Fruit fly (Drosophila melanogaster) whole organism, embryonic: ENCODE data around the gene COX6B.

ENCODE experiments used
- Atf-2 ChIP-seq: fragments of 200-800 bp; sonication (Bioruptor generic); optimal IDR thresholded peaks from 2 replicates; lab custom pipeline; 2016; ENCODE audit warnings: missing biosample characterization, missing genetic modification characterization
- BEAF-32 ChIP-seq: fragments of 200-800 bp; sonication (Bioruptor generic); optimal IDR thresholded peaks from 3 replicates; lab custom pipeline; 2017; ENCODE audit warnings: missing biosample characterization, missing genetic modification characterization, mild to moderate bottlenecking, moderate library complexity, missing genetic modification reagents
- CG10267 ChIP-seq: fragments of 200-800 bp; sonication (Bioruptor generic); optimal IDR thresholded peaks from 2 replicates; lab custom pipeline; 2018; ENCODE audit warnings: missing biosample characterization, mild to moderate bottlenecking, missing genetic modification characterization, moderate library complexity
- CG10654 ChIP-seq: fragments of 200-800 bp; sonication (Bioruptor generic); optimal IDR thresholded peaks from 2 replicates; lab custom pipeline; 2016; ENCODE audit warnings: missing biosample characterization, missing genetic modification characterization
- CG10959 ChIP-seq: fragments of 200-800 bp; sonication (Bioruptor generic); IDR thresholded peaks from 2 replicates; pipeline ENCODE4 v1.3.6; 2022; ENCODE audit warnings: missing biosample characterization, missing genetic modification characterization
- CG11085 ChIP-seq: fragments of 200-800 bp; sonication (Bioruptor generic); IDR thresholded peaks from 2 replicates; pipeline ENCODE4 v1.3.6; 2022; ENCODE audit warnings: missing biosample characterization, missing genetic modification characterization
- CG12219 ChIP-seq: fragments of 200-800 bp; sonication (Bioruptor generic); optimal IDR thresholded peaks from 3 replicates; lab custom pipeline; 2018; ENCODE audit warnings: missing biosample characterization, mild to moderate bottlenecking, missing genetic modification characterization
- CG13296 ChIP-seq: fragments of 200-800 bp; sonication (Bioruptor generic); optimal IDR thresholded peaks from 3 replicates; lab custom pipeline; 2018; ENCODE audit warnings: missing biosample characterization, mild to moderate bottlenecking, missing genetic modification characterization
- CG18262 ChIP-seq: fragments of 200-800 bp; optimal IDR thresholded peaks from 3 replicates; lab custom pipeline; 2019; ENCODE audit warnings: missing biosample characterization, mild to moderate bottlenecking, missing genetic modification characterization, moderate library complexity
- CG2678 ChIP-seq: fragments of 200-800 bp; sonication (Bioruptor generic); optimal IDR thresholded peaks from 3 replicates; lab custom pipeline; 2019; ENCODE audit warnings: missing biosample characterization, mild to moderate bottlenecking, missing genetic modification characterization, moderate library complexity
- CG34224 ChIP-seq: fragments of 200-800 bp; sonication (Bioruptor generic); IDR thresholded peaks from 3 replicates; pipeline ENCODE4 v1.3.6; 2022; ENCODE audit warnings: missing biosample characterization, missing genetic modification characterization; ENCODE audit not compliant: partially characterized antibody
- CG34422 ChIP-seq: fragments of 200-800 bp; sonication (Bioruptor generic); IDR thresholded peaks from 3 replicates; pipeline ENCODE4 v1.3.6; 2022; ENCODE audit warnings: missing biosample characterization, missing genetic modification characterization
- CG3995 ChIP-seq: fragments of 200-800 bp; sonication (Bioruptor generic); optimal IDR thresholded peaks from 3 replicates; lab custom pipeline; 2016; ENCODE audit warnings: missing biosample characterization, missing genetic modification characterization
- CG5180 ChIP-seq: fragments of 200-800 bp; sonication (Bioruptor generic); optimal IDR thresholded peaks from 3 replicates; lab custom pipeline; 2017; ENCODE audit warnings: missing biosample characterization, missing genetic modification characterization, mild to moderate bottlenecking, moderate library complexity, missing genetic modification reagents
- CG6654 ChIP-seq: fragments of 200-800 bp; sonication (Bioruptor generic); optimal IDR thresholded peaks from 2 replicates; lab custom pipeline; 2017; ENCODE audit warnings: missing biosample characterization, mild to moderate bottlenecking, missing genetic modification characterization
- CG7556 ChIP-seq: fragments of 200-800 bp; sonication (Bioruptor generic); optimal IDR thresholded peaks from 2 replicates; lab custom pipeline; 2017; ENCODE audit warnings: missing biosample characterization, mild to moderate bottlenecking, missing genetic modification characterization
- CG9727 ChIP-seq: fragments of 200-800 bp; sonication (Bioruptor generic); optimal IDR thresholded peaks from 3 replicates; lab custom pipeline; 2017; ENCODE audit warnings: missing biosample characterization, mild to moderate bottlenecking, missing genetic modification characterization
- Chrac-16 ChIP-seq: fragments of 200-800 bp; sonication (Bioruptor generic); optimal IDR thresholded peaks from 3 replicates; lab custom pipeline; 2016; ENCODE audit warnings: missing biosample characterization, missing genetic modification characterization
- CrebB ChIP-seq: fragments of 200-800 bp; sonication (Bioruptor generic); optimal IDR thresholded peaks from 3 replicates; lab custom pipeline; 2018; ENCODE audit warnings: missing biosample characterization, mild to moderate bottlenecking, missing genetic modification characterization
- D19A ChIP-seq: fragments of 200-800 bp; optimal IDR thresholded peaks from 3 replicates; lab custom pipeline; 2019; ENCODE audit warnings: missing biosample characterization, mild to moderate bottlenecking, missing genetic modification characterization, moderate library complexity
- Dfd ChIP-seq, 2 experiments: fragments of >200 bp; optimal IDR thresholded peaks; 2 replicates each; lab custom pipeline; 2017; ENCODE audit warnings: missing biosample characterization in 2 of 2, missing genetic modification characterization in 2 of 2
- Drgx ChIP-seq: fragments of 200-800 bp; sonication (Bioruptor generic); IDR thresholded peaks from 2 replicates; pipeline ENCODE4 v1.3.6; 2022; ENCODE audit warnings: missing biosample characterization, missing genetic modification characterization
- HmgZ ChIP-seq: fragments of 200-800 bp; sonication (Bioruptor generic); optimal IDR thresholded peaks from 2 replicates; lab custom pipeline; 2018; ENCODE audit warnings: missing biosample characterization, mild to moderate bottlenecking, missing genetic modification characterization
- Nf-YC ChIP-seq: fragments of 200-800 bp; optimal IDR thresholded peaks from 3 replicates; lab custom pipeline; 2019; ENCODE audit warnings: missing biosample characterization, mild to moderate bottlenecking, missing genetic modification characterization, moderate library complexity
- PHDP ChIP-seq: fragments of 200-800 bp; sonication (Bioruptor generic); optimal IDR thresholded peaks from 3 replicates; lab custom pipeline; 2018; ENCODE audit warnings: missing biosample characterization, mild to moderate bottlenecking, missing genetic modification characterization, moderate library complexity
- TFAM ChIP-seq: fragments of 200-800 bp; sonication (Bioruptor generic); optimal IDR thresholded peaks from 2 replicates; lab custom pipeline; 2017; ENCODE audit warnings: missing biosample characterization, missing genetic modification characterization, inconsistent platforms
- Taf1 ChIP-seq: fragments of 200-800 bp; sonication (Bioruptor generic); IDR thresholded peaks from 2 replicates; pipeline ENCODE4 v1.3.6; 2022; ENCODE audit warnings: missing biosample characterization, missing genetic modification characterization
- Usf ChIP-seq: fragments of 200-800 bp; sonication (Bioruptor generic); optimal IDR thresholded peaks from 2 replicates; lab custom pipeline; 2017; ENCODE audit warnings: missing genotype, missing biosample characterization, missing genetic modification characterization
- YL-1 ChIP-seq: fragments of 200-800 bp; sonication (Bioruptor generic); optimal IDR thresholded peaks from 3 replicates; lab custom pipeline; 2017; ENCODE audit warnings: missing biosample characterization, mild to moderate bottlenecking, missing genetic modification characterization
- cas ChIP-seq: fragments of 200-800 bp; sonication (Bioruptor generic); IDR thresholded peaks from 2 replicates; pipeline ENCODE4 v1.3.6; 2022; ENCODE audit warnings: missing biosample characterization, missing genetic modification characterization
- gcm2 ChIP-seq: fragments of 200-800 bp; sonication (Bioruptor generic); optimal IDR thresholded peaks from 2 replicates; lab custom pipeline; 2016; ENCODE audit warnings: missing biosample characterization, missing genetic modification characterization
- grau ChIP-seq: fragments of 200-800 bp; optimal IDR thresholded peaks from 3 replicates; lab custom pipeline; 2019; ENCODE audit warnings: missing biosample characterization, mild to moderate bottlenecking, missing genetic modification characterization, moderate library complexity
- h ChIP-seq: fragments of >200 bp; optimal IDR thresholded peaks from 2 replicates; lab custom pipeline; 2017
- hkb ChIP-seq, 2 experiments: fragments of 200-800 bp in 1 of 2; fragments of >200 bp in 1 of 2; sonication (Bioruptor generic) in 1 of 2; IDR thresholded peaks in 1 of 2; optimal IDR thresholded peaks in 1 of 2; 2 replicates each; pipeline versions ENCODE4 v1.3.6 to Lab custom; 2017 to 2022; ENCODE audit warnings: missing biosample characterization in 1 of 2, missing genetic modification characterization in 1 of 2
- inv ChIP-seq: fragments of 200-800 bp; sonication (Bioruptor generic); IDR thresholded peaks from 2 replicates; pipeline ENCODE4 v1.3.6; 2022; ENCODE audit warnings: missing biosample characterization, missing genetic modification characterization; ENCODE audit not compliant: partially characterized antibody
- jing ChIP-seq: fragments of 200-800 bp; sonication (Bioruptor generic); optimal IDR thresholded peaks from 2 replicates; lab custom pipeline; 2018; ENCODE audit warnings: missing biosample characterization, mild to moderate bottlenecking, missing genetic modification characterization
- jumu ChIP-seq: fragments of 200-800 bp; sonication (Bioruptor generic); optimal IDR thresholded peaks from 3 replicates; lab custom pipeline; 2016; ENCODE audit warnings: missing biosample characterization, missing genetic modification characterization
- lbe ChIP-seq: fragments of 200-800 bp; sonication (Bioruptor generic); optimal IDR thresholded peaks from 2 replicates; lab custom pipeline; 2016; ENCODE audit warnings: missing biosample characterization, mild to moderate bottlenecking, missing genetic modification characterization
- mld ChIP-seq: fragments of 200-800 bp; sonication (Bioruptor generic); IDR thresholded peaks from 3 replicates; pipeline ENCODE4 v1.3.6; 2022; ENCODE audit warnings: missing biosample characterization, missing genetic modification characterization; ENCODE audit not compliant: partially characterized antibody
- nmo ChIP-seq: fragments of 200-800 bp; sonication (Bioruptor generic); optimal IDR thresholded peaks from 2 replicates; lab custom pipeline; 2018; ENCODE audit warnings: missing biosample characterization, mild to moderate bottlenecking, missing genetic modification characterization, moderate library complexity
- peb ChIP-seq: fragments of 200-800 bp; sonication (Bioruptor generic); IDR thresholded peaks from 2 replicates; pipeline ENCODE4 v1.3.6; 2022; ENCODE audit warnings: missing biosample characterization, missing genetic modification characterization
- phol ChIP-seq: fragments of 200-800 bp; sonication (Bioruptor generic); optimal IDR thresholded peaks from 3 replicates; lab custom pipeline; 2018; ENCODE audit warnings: missing biosample characterization, mild to moderate bottlenecking, missing genetic modification characterization, moderate library complexity
- so ChIP-seq: fragments of 200-800 bp; sonication (Bioruptor generic); IDR thresholded peaks from 3 replicates; pipeline ENCODE4 v1.3.6; 2022; ENCODE audit warnings: missing biosample characterization, missing genetic modification characterization
- tgo ChIP-seq: fragments of 200-800 bp; sonication (Bioruptor generic); IDR thresholded peaks from 3 replicates; pipeline ENCODE4 v1.3.6; 2022; ENCODE audit warnings: missing biosample characterization, missing genetic modification characterization
- tll ChIP-seq, 2 experiments: fragments of 200-800 bp in 1 of 2; fragments of >200 bp in 1 of 2; sonication (Bioruptor generic) in 1 of 2; optimal IDR thresholded peaks; 2 replicates each; lab custom pipeline; 2017 to 2019; ENCODE audit warnings: missing biosample characterization in 2 of 2, missing genetic modification characterization in 2 of 2, mild to moderate bottlenecking in 1 of 2, moderate library complexity in 1 of 2
- vnd ChIP-seq: fragments of 200-800 bp; sonication (Bioruptor generic); IDR thresholded peaks from 3 replicates; pipeline ENCODE4 v1.3.6; 2022; ENCODE audit warnings: missing biosample characterization, missing genetic modification characterization; ENCODE audit not compliant: partially characterized antibody
- wor ChIP-seq: fragments of 200-800 bp; sonication (Bioruptor generic); IDR thresholded peaks from 2 replicates; pipeline ENCODE4 v1.3.6; 2022; ENCODE audit warnings: missing biosample characterization, missing genetic modification characterization
- zfh2 ChIP-seq: fragments of 200-800 bp; sonication (Bioruptor generic); optimal IDR thresholded peaks from 2 replicates; lab custom pipeline; 2016; ENCODE audit warnings: missing biosample characterization, missing genetic modification characterization

COX6B gene

dm6 chrX:19692951-19693698 is 51.0 kb downstream of the COX6B start, which contains the start of gene Mer (continued):
- TF ChIP-seq jumu (GFP tag; lab: Kevin White, UChicago) (peak; percentile 85), h (lab: Kevin White, UChicago) (no peak), CG18262 (tag; lab: Kevin White, UChicago) (peak; percentile 84), YL-1 (peak; percentile 71), jing (GFP tag; lab: Kevin White, UChicago) (no peak), CG12219 (GFP tag; lab: Kevin White, UChicago) (peak; percentile 86), CG34224 (GFP tag; lab: Robert Waterston, UW) (no peak), Usf (GFP tag; lab: Kevin White, UChicago) (peak; percentile 57), CG34422 (peak; percentile 88), grau (peak; percentile 85), CG2678 (tag; lab: Kevin White, UChicago) (peak; percentile 88), TFAM (GFP tag; lab: Kevin White, UChicago) (peak; percentile 11), cas (GFP tag; lab: Robert Waterston, UW) (peak; percentile 82), D19A (tag; lab: Kevin White, UChicago) (peak; percentile 76), CG5180 (GFP tag; lab: Kevin White, UChicago) (peak; percentile 63), CG10959 (peak; percentile 66), so (peak; percentile 84; the same call in 1 of the 3 replicates), vnd (GFP tag; lab: Robert Waterston, UW) (no peak), nmo (GFP tag; lab: Kevin White, UChicago) (peak; percentile 86), PHDP (tag; lab: Kevin White, UChicago) (peak; percentile 89), CG10654 (GFP tag; lab: Kevin White, UChicago) (peak; percentile 75), Atf-2 (GFP tag; lab: Kevin White, UChicago) (peak; percentile 65), CG9727 (GFP tag; lab: Kevin White, UChicago) (peak; percentile 85), BEAF-32 (GFP tag; lab: Kevin White, UChicago) (peak; percentile 34), tll (GFP tag; optimal IDR thresholded peaks at IDR 0.05; lab: Kevin White, UChicago) (no peak), hkb (optimal IDR thresholded peaks at IDR 0.05; lab: Kevin White, UChicago) (no peak), hkb (GFP tag; IDR thresholded peaks at IDR 0.05; lab: Robert Waterston, UW) (peak; percentile 91), CG3995 (GFP tag; lab: Kevin White, UChicago) (peak; percentile 44), peb (peak; percentile 55; the same call in 1 of the 2 replicates), wor (GFP tag; lab: Robert Waterston, UW) (peak; percentile 56; the same call in 1 of the 2 replicates), CG10267 (tag; lab: Kevin White, UChicago) (peak; percentile 71), lbe (GFP tag; lab: Kevin White, UChicago) (peak; percentile 3), CG6654 (peak; percentile 56), Drgx (GFP tag; lab: Robert Waterston, UW) (peak; percentile 92), phol (tag; lab: Kevin White, UChicago) (peak; percentile 81), CG7556 (GFP tag; lab: Kevin White, UChicago) (peak; percentile 75), Taf1 (GFP tag; lab: Robert Waterston, UW) (peak; percentile 69), mld (GFP tag; lab: Robert Waterston, UW) (no peak), CG11085 (GFP tag; lab: Robert Waterston, UW) (0 out of 2 replicates have a peak, but pooled peaks have one; percentile 42), tgo (GFP tag; lab: Robert Waterston, UW) (peak; percentile 79), HmgZ (peak; percentile 89), Dfd (GFP tag; optimal IDR thresholded peaks at IDR 0.05; lab: Kevin White, UChicago) (no peak), gcm2 (GFP tag; lab: Kevin White, UChicago) (peak; percentile 63), CG13296 (peak; percentile 87), inv (GFP tag; lab: Robert Waterston, UW) (no peak), Nf-YC (tag; lab: Kevin White, UChicago) (peak; percentile 74), zfh2 (GFP tag; lab: Kevin White, UChicago) (peak; percentile 84), Chrac-16 (GFP tag; lab: Kevin White, UChicago) (peak; percentile 81), CrebB (tag; lab: Kevin White, UChicago) (peak; percentile 83)
